Fruit fly (Drosophila melanogaster) whole organism, embryonic: Measurements from ENCODE around the gene Gr32a.

Source experiments
- Abd-B ChIP-seq: fragments of 200-800 bp; sonication (Bioruptor generic); optimal IDR thresholded peaks from 2 replicates; lab custom pipeline; 2018; ENCODE audit warnings: missing biosample characterization, mild to moderate bottlenecking, missing genetic modification characterization, moderate library complexity
- Aef1 ChIP-seq: fragments of 200-800 bp; sonication (Bioruptor generic); IDR thresholded peaks from 3 replicates; pipeline ENCODE4 v1.3.6; 2022; ENCODE audit warnings: missing biosample characterization, missing genetic modification characterization
- CG10274 ChIP-seq: fragments of 200-800 bp; sonication (Bioruptor generic); optimal IDR thresholded peaks from 3 replicates; lab custom pipeline; 2017; ENCODE audit warnings: missing biosample characterization, mild to moderate bottlenecking, missing genetic modification characterization
- CG10462 ChIP-seq: fragments of 200-800 bp; sonication (Bioruptor generic); optimal IDR thresholded peaks from 2 replicates; lab custom pipeline; 2016; ENCODE audit warnings: missing biosample characterization, missing genetic modification characterization
- CG11723 ChIP-seq: fragments of 200-800 bp; sonication (Bioruptor generic); optimal IDR thresholded peaks from 2 replicates; lab custom pipeline; 2017; ENCODE audit warnings: missing biosample characterization, mild to moderate bottlenecking, missing genetic modification characterization
- CG12391 ChIP-seq: fragments of 200-800 bp; sonication (Bioruptor generic); optimal IDR thresholded peaks from 3 replicates; lab custom pipeline; 2018; ENCODE audit warnings: missing biosample characterization, mild to moderate bottlenecking, missing genetic modification characterization, moderate library complexity
- CG13287 ChIP-seq: fragments of 200-800 bp; sonication (Bioruptor generic); IDR thresholded peaks from 2 replicates; pipeline ENCODE4 v1.3.6; 2022; ENCODE audit warnings: missing biosample characterization, missing genetic modification characterization; ENCODE audit not compliant: partially characterized antibody
- CG13296 ChIP-seq: fragments of 200-800 bp; sonication (Bioruptor generic); optimal IDR thresholded peaks from 3 replicates; lab custom pipeline; 2018; ENCODE audit warnings: missing biosample characterization, mild to moderate bottlenecking, missing genetic modification characterization
- CG14050 ChIP-seq: fragments of 200-800 bp; sonication (Bioruptor generic); IDR thresholded peaks from 3 replicates; pipeline ENCODE4 v1.3.6; 2022; ENCODE audit warnings: missing biosample characterization, missing genetic modification characterization
- CG14860 ChIP-seq: fragments of 200-800 bp; sonication (Bioruptor generic); IDR thresholded peaks from 3 replicates; pipeline ENCODE4 v1.3.6; 2022; ENCODE audit warnings: missing biosample characterization, missing genetic modification characterization; ENCODE audit not compliant: partially characterized antibody
- CG14965 ChIP-seq: fragments of 200-800 bp; sonication (Bioruptor generic); optimal IDR thresholded peaks from 2 replicates; lab custom pipeline; 2016; ENCODE audit warnings: missing biosample characterization, missing genetic modification characterization, borderline replicate concordance
- CG15514 ChIP-seq: fragments of 200-800 bp; sonication (Bioruptor generic); optimal IDR thresholded peaks from 3 replicates; lab custom pipeline; 2017; ENCODE audit warnings: missing biosample characterization, missing genetic modification characterization, mild to moderate bottlenecking, moderate library complexity, missing genetic modification reagents
- CG1603 ChIP-seq: fragments of 200-800 bp; sonication (Bioruptor generic); optimal IDR thresholded peaks from 2 replicates; lab custom pipeline; 2019; ENCODE audit warnings: missing biosample characterization, mild to moderate bottlenecking, missing genetic modification characterization, moderate library complexity
- CG17359 ChIP-seq: fragments of 200-800 bp; sonication (Bioruptor generic); optimal IDR thresholded peaks from 3 replicates; lab custom pipeline; 2018; ENCODE audit warnings: missing biosample characterization, mild to moderate bottlenecking, missing genetic modification characterization, moderate library complexity
- CG17612 ChIP-seq: fragments of 200-800 bp; sonication (Bioruptor generic); IDR thresholded peaks from 2 replicates; pipeline ENCODE4 v1.3.6; 2022; ENCODE audit warnings: missing biosample characterization, missing genetic modification characterization
- CG18764 ChIP-seq: fragments of 200-800 bp; sonication (Bioruptor generic); optimal IDR thresholded peaks from 3 replicates; lab custom pipeline; 2016; ENCODE audit warnings: missing biosample characterization, missing genetic modification characterization
- CG2202 ChIP-seq: fragments of 200-800 bp; sonication (Bioruptor generic); optimal IDR thresholded peaks from 2 replicates; lab custom pipeline; 2018; ENCODE audit warnings: missing biosample characterization, mild to moderate bottlenecking, missing genetic modification characterization
- CG31388 ChIP-seq: fragments of 200-800 bp; sonication (Bioruptor generic); optimal IDR thresholded peaks from 2 replicates; lab custom pipeline; 2016; ENCODE audit warnings: missing biosample characterization, missing genetic modification characterization
- CG34376 ChIP-seq: fragments of 200-800 bp; sonication (Bioruptor generic); optimal IDR thresholded peaks from 2 replicates; lab custom pipeline; 2018; ENCODE audit warnings: missing biosample characterization, mild to moderate bottlenecking, missing genetic modification characterization
- CG3726 ChIP-seq: fragments of 200-800 bp; sonication (Bioruptor generic); IDR thresholded peaks from 3 replicates; pipeline ENCODE4, ENCODE4 v1.3.6; 2022; ENCODE audit warnings: missing biosample characterization, missing genetic modification characterization
- CG3838 ChIP-seq: fragments of 200-800 bp; sonication (Bioruptor generic); optimal IDR thresholded peaks from 3 replicates; lab custom pipeline; 2016; ENCODE audit warnings: missing biosample characterization, missing genetic modification characterization
- CG4854 ChIP-seq: fragments of 200-800 bp; sonication (Bioruptor generic); optimal IDR thresholded peaks from 2 replicates; lab custom pipeline; 2016; ENCODE audit warnings: missing biosample characterization, missing genetic modification characterization, inconsistent platforms
- CG5245 ChIP-seq: fragments of 200-800 bp; sonication (Bioruptor generic); optimal IDR thresholded peaks from 3 replicates; lab custom pipeline; 2016; ENCODE audit warnings: missing biosample characterization, missing genetic modification characterization
- CG6854 ChIP-seq: fragments of 200-800 bp; sonication (Bioruptor generic); optimal IDR thresholded peaks from 3 replicates; lab custom pipeline; 2017; ENCODE audit warnings: missing biosample characterization, mild to moderate bottlenecking, missing genetic modification characterization
- CG7357 ChIP-seq: fragments of 200-800 bp; sonication (Bioruptor generic); IDR thresholded peaks from 3 replicates; pipeline ENCODE4 v1.3.6; 2022; ENCODE audit warnings: missing biosample characterization, missing genetic modification characterization
- CG7839 ChIP-seq: fragments of 200-800 bp; sonication (Bioruptor generic); optimal IDR thresholded peaks from 3 replicates; lab custom pipeline; 2018; ENCODE audit warnings: missing biosample characterization, mild to moderate bottlenecking, missing genetic modification characterization, moderate library complexity
- CG8924 ChIP-seq: fragments of 200-800 bp; optimal IDR thresholded peaks from 3 replicates; lab custom pipeline; 2019; ENCODE audit warnings: missing biosample characterization, mild to moderate bottlenecking, missing genetic modification characterization, moderate library complexity
- CTCF ChIP-seq: fragments of 200-800 bp; sonication (Bioruptor generic); optimal IDR thresholded peaks from 2 replicates; lab custom pipeline; 2017; ENCODE audit warnings: missing biosample characterization, mild to moderate bottlenecking, missing genetic modification characterization, moderate library complexity
- E2f2 ChIP-seq: fragments of 200-800 bp; sonication (Bioruptor generic); IDR thresholded peaks from 2 replicates; pipeline ENCODE4 v1.3.6; 2022; ENCODE audit warnings: missing biosample characterization, missing genetic modification characterization
- Gug ChIP-seq: fragments of 200-800 bp; sonication (Bioruptor generic); IDR thresholded peaks from 4 replicates; pipeline ENCODE4 v1.3.6; 2022; ENCODE audit warnings: missing biosample characterization, missing genetic modification characterization
- Mrtf ChIP-seq: fragments of 200-800 bp; sonication (Bioruptor generic); IDR thresholded peaks from 3 replicates; pipeline ENCODE4 v1.3.6; 2022; ENCODE audit warnings: missing biosample characterization, missing genetic modification characterization
- Myb ChIP-seq: fragments of 200-800 bp; sonication (Bioruptor generic); optimal IDR thresholded peaks from 2 replicates; lab custom pipeline; 2016; ENCODE audit warnings: missing biosample characterization, missing genetic modification characterization
- NK7.1 ChIP-seq: fragments of 200-800 bp; sonication (Bioruptor generic); optimal IDR thresholded peaks from 3 replicates; lab custom pipeline; 2016; ENCODE audit warnings: missing biosample characterization, missing genetic modification characterization
- Ravus ChIP-seq: fragments of 200-800 bp; sonication (Bioruptor generic); IDR thresholded peaks from 2 replicates; pipeline ENCODE4 v1.3.6; 2022; ENCODE audit warnings: missing biosample characterization, missing genetic modification characterization
- Rfx ChIP-seq: fragments of 200-800 bp; sonication (Bioruptor generic); IDR thresholded peaks from 2 replicates; pipeline ENCODE4 v1.3.6; 2022; ENCODE audit warnings: missing biosample characterization, missing genetic modification characterization
- danr ChIP-seq: fragments of 200-800 bp; sonication (Bioruptor generic); IDR thresholded peaks from 2 replicates; pipeline ENCODE4 v1.3.6; 2022; ENCODE audit warnings: missing biosample characterization, missing genetic modification characterization
- dmrt99B ChIP-seq: fragments of 200-800 bp; sonication (Bioruptor generic); optimal IDR thresholded peaks from 2 replicates; lab custom pipeline; 2018; ENCODE audit warnings: missing biosample characterization, mild to moderate bottlenecking, missing genetic modification characterization, moderate library complexity
- fd3F ChIP-seq: fragments of 200-800 bp; sonication (Bioruptor generic); optimal IDR thresholded peaks from 2 replicates; lab custom pipeline; 2018; ENCODE audit warnings: missing biosample characterization, mild to moderate bottlenecking, missing genetic modification characterization, moderate library complexity
- gfzf ChIP-seq: fragments of 200-800 bp; sonication (Bioruptor generic); optimal IDR thresholded peaks from 2 replicates; lab custom pipeline; 2016; ENCODE audit warnings: missing biosample characterization, mild to moderate bottlenecking, missing genetic modification characterization, moderate library complexity
- grau ChIP-seq: fragments of 200-800 bp; optimal IDR thresholded peaks from 3 replicates; lab custom pipeline; 2019; ENCODE audit warnings: missing biosample characterization, mild to moderate bottlenecking, missing genetic modification characterization, moderate library complexity
- ham ChIP-seq: fragments of 200-800 bp; sonication (Bioruptor generic); IDR thresholded peaks from 2 replicates; pipeline ENCODE4 v1.3.6; 2022; ENCODE audit warnings: missing biosample characterization, missing genetic modification characterization
- ind ChIP-seq: fragments of 200-800 bp; sonication (Bioruptor generic); optimal IDR thresholded peaks from 3 replicates; lab custom pipeline; 2016; ENCODE audit warnings: missing biosample characterization, missing genetic modification characterization
- kah ChIP-seq: fragments of 200-800 bp; sonication (Bioruptor generic); optimal IDR thresholded peaks from 2 replicates; lab custom pipeline; 2018; ENCODE audit warnings: missing biosample characterization, mild to moderate bottlenecking, missing genetic modification characterization
- lilli ChIP-seq: fragments of 200-800 bp; sonication (Bioruptor generic); optimal IDR thresholded peaks from 3 replicates; lab custom pipeline; 2016; ENCODE audit warnings: missing biosample characterization, missing genetic modification characterization
- maf-S ChIP-seq: fragments of 200-800 bp; sonication (Bioruptor generic); optimal IDR thresholded peaks from 2 replicates; lab custom pipeline; 2016; ENCODE audit warnings: missing biosample characterization, missing genetic modification characterization
- mld ChIP-seq: fragments of 200-800 bp; sonication (Bioruptor generic); IDR thresholded peaks from 3 replicates; pipeline ENCODE4 v1.3.6; 2022; ENCODE audit warnings: missing biosample characterization, missing genetic modification characterization; ENCODE audit not compliant: partially characterized antibody
- pb ChIP-seq: fragments of 200-800 bp; sonication (Bioruptor generic); optimal IDR thresholded peaks from 3 replicates; lab custom pipeline; 2016; ENCODE audit warnings: missing biosample characterization, missing genetic modification characterization
- run ChIP-seq: fragments of 200-800 bp; sonication (Bioruptor generic); optimal IDR thresholded peaks from 3 replicates; lab custom pipeline; 2018; ENCODE audit warnings: missing biosample characterization, mild to moderate bottlenecking, missing genetic modification characterization
- sim ChIP-seq: fragments of 200-800 bp; sonication (Bioruptor generic); IDR thresholded peaks from 2 replicates; pipeline ENCODE4 v1.3.6; 2022; ENCODE audit warnings: missing biosample characterization, missing genetic modification characterization
- sima ChIP-seq: fragments of 200-800 bp; sonication (Bioruptor generic); optimal IDR thresholded peaks from 2 replicates; lab custom pipeline; 2016; ENCODE audit warnings: missing biosample characterization, missing genetic modification characterization
- ttk ChIP-seq: fragments of 200-800 bp; sonication (Bioruptor generic); IDR thresholded peaks from 2 replicates; pipeline ENCODE4 v2.1.2; 2022; ENCODE audit warnings: missing biosample characterization, missing genetic modification characterization
- wor ChIP-seq: fragments of 200-800 bp; sonication (Bioruptor generic); IDR thresholded peaks from 2 replicates; pipeline ENCODE4 v1.3.6; 2022; ENCODE audit warnings: missing biosample characterization, missing genetic modification characterization

Gr32a gene

DNA sequence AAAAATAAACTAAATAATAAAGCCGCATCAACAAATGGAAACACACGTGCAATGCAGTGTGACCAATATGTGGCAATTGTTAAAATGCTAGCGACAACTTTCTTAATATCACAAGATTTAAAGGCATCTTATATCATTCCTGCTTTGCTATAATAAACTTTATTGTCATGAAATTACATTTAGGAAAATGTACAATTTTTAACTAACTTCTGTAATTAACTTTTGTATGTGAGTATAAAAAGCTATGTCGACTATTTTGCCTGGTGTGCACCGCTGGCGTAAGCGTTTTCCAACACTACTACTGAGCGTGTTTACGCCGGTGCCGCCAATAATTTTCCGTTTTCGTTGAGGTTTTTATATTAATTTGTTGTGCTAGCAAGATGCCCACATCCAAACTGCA is 9.7 kb downstream of the Gr32a start, which contains the start of the genes Csl4 and Nup160 (continued):
- no peak for TF ChIP-seq ham (GFP tag; lab: Robert Waterston, UW)
- TF ChIP-seq CG6854, result no peak
- TF ChIP-seq CG5245 (GFP tag; lab: Kevin White, UChicago), result peak; percentile 69
- peak; percentile 67 for TF ChIP-seq E2f2 (GFP tag; lab: Robert Waterston, UW)
- TF ChIP-seq CG1603 (tag; lab: Kevin White, UChicago), result peak; percentile 74
- TF ChIP-seq Rfx (GFP tag; lab: Robert Waterston, UW), result peak; percentile 88
- peak; percentile 34; the same call in 1 of the 3 replicates for TF ChIP-seq CG7357 (GFP tag; lab: Robert Waterston, UW)
- peak; percentile 6 for TF ChIP-seq CG3838
- TF ChIP-seq CG31388 (GFP tag; lab: Kevin White, UChicago), result peak; percentile 42
- peak; percentile 71 for TF ChIP-seq CG4854 (GFP tag; lab: Kevin White, UChicago)
- TF ChIP-seq fd3F (GFP tag; lab: Kevin White, UChicago), result peak; percentile 54
- TF ChIP-seq CG2202 (tag; lab: Kevin White, UChicago), result peak; percentile 33
- TF ChIP-seq lilli (GFP tag; lab: Kevin White, UChicago), result peak; percentile 92
- peak; percentile 66 for TF ChIP-seq CG15514 (GFP tag; lab: Kevin White, UChicago)
- peak; percentile 23 for TF ChIP-seq CTCF (GFP tag; lab: Kevin White, UChicago)
- peak; percentile 70 for TF ChIP-seq CG17359
- no peak for TF ChIP-seq CG7839 (tag; lab: Kevin White, UChicago)
- TF ChIP-seq CG14860, result no peak
- TF ChIP-seq CG12391 (tag; lab: Kevin White, UChicago), result peak; percentile 83
- peak; percentile 83 for TF ChIP-seq maf-S (GFP tag; lab: Kevin White, UChicago)
- TF ChIP-seq danr (GFP tag; lab: Robert Waterston, UW), result no peak
- TF ChIP-seq dmrt99B, result no peak
- TF ChIP-seq NK7.1 (GFP tag; lab: Kevin White, UChicago), result peak; percentile 61
- no peak for TF ChIP-seq CG17612 (GFP tag; lab: Robert Waterston, UW)
- TF ChIP-seq CG14050 (GFP tag; lab: Robert Waterston, UW), result peak; percentile 52; the same call in 2 of the 3 replicates
- TF ChIP-seq grau (tag; lab: Kevin White, UChicago), result peak; percentile 74
- TF ChIP-seq Gug (GFP tag; lab: Robert Waterston, UW), result peak; percentile 66; the same call in 2 of the 4 replicates
- TF ChIP-seq Ravus (GFP tag; lab: Robert Waterston, UW), result peak; percentile 16
- no peak for TF ChIP-seq run (tag; lab: Kevin White, UChicago)
- TF ChIP-seq CG18764 (GFP tag; lab: Kevin White, UChicago), result peak; percentile 73
- TF ChIP-seq ind, result peak; percentile 81
- TF ChIP-seq CG34376, result peak; percentile 48
- peak; percentile 37; the same call in 1 of the 2 replicates for TF ChIP-seq wor (GFP tag; lab: Robert Waterston, UW)
- peak; percentile 60; the same call in 1 of the 3 replicates for TF ChIP-seq Aef1 (GFP tag; lab: Robert Waterston, UW)
- peak; percentile 71 for TF ChIP-seq CG13287
- TF ChIP-seq gfzf (GFP tag; lab: Kevin White, UChicago), result peak; percentile 81
- TF ChIP-seq kah (GFP tag; lab: Kevin White, UChicago), result no peak
- no peak for TF ChIP-seq mld (GFP tag; lab: Robert Waterston, UW)
- TF ChIP-seq CG11723, result no peak
- no peak for TF ChIP-seq sima (GFP tag; lab: Kevin White, UChicago)
- TF ChIP-seq CG10462 (GFP tag; lab: Kevin White, UChicago), result peak; percentile 58
- TF ChIP-seq CG10274 (GFP tag; lab: Kevin White, UChicago), result no peak
- peak; percentile 55 for TF ChIP-seq pb (GFP tag; lab: Kevin White, UChicago)
- TF ChIP-seq CG14965 (GFP tag; lab: Kevin White, UChicago), result no peak
- peak; percentile 9; the same call in 1 of the 2 replicates for TF ChIP-seq sim (GFP tag; lab: Robert Waterston, UW)
- TF ChIP-seq Abd-B (GFP tag; lab: Kevin White, UChicago), result peak; percentile 65
- peak; percentile 60 for TF ChIP-seq CG13296 (GFP tag; lab: Kevin White, UChicago)
- TF ChIP-seq CG3726 (GFP tag; lab: Robert Waterston, UW), result peak; percentile 55; the same call in 1 of the 3 replicates
- TF ChIP-seq CG8924 (tag; lab: Kevin White, UChicago), result peak; percentile 69
- TF ChIP-seq Mrtf (GFP tag; lab: Robert Waterston, UW), result no peak
- TF ChIP-seq Myb, result peak; percentile 71
- TF ChIP-seq ttk (GFP tag; lab: Robert Waterston, UW), result peak; percentile 74
